Worm (Caenorhabditis elegans) whole organism, L3 larva: ENCODE data around the gene twk-40.
A peak's percentile ranks its signal among the peaks of the same experiment; 100 is the strongest.

Experiments used
- R02D3.7 ChIP-seq: fragments of 150-350 bp; optimal IDR thresholded peaks from 2 replicates; lab custom pipeline; 2014; ENCODE audit warnings: missing biosample characterization, missing genetic modification characterization
- ama-1 ChIP-seq: fragments of 150-350 bp; optimal IDR thresholded peaks from 2 replicates; lab custom pipeline; 2018
- ceh-16 ChIP-seq: sonication (generic microtip); optimal IDR thresholded peaks from 2 replicates; lab custom pipeline; 2017; ENCODE audit warnings: missing biosample characterization, missing genetic modification characterization
- ceh-28 ChIP-seq: fragments of 150-350 bp; optimal IDR thresholded peaks from 2 replicates; lab custom pipeline; 2014; ENCODE audit warnings: missing biosample characterization, missing genetic modification reagents, missing genetic modification characterization
- ceh-9 ChIP-seq: sonication (generic microtip); optimal IDR thresholded peaks from 2 replicates; lab custom pipeline; 2018; ENCODE audit warnings: missing biosample characterization, missing genetic modification characterization
- daf-12 ChIP-seq: fragments of 150-350 bp; optimal IDR thresholded peaks from 2 replicates; lab custom pipeline; 2014; ENCODE audit warnings: missing biosample characterization, missing genetic modification reagents, missing genetic modification characterization
- egl-27 ChIP-seq: sonication (generic microtip); optimal IDR thresholded peaks from 4 replicates; lab custom pipeline; 2017; ENCODE audit warnings: missing biosample characterization, missing genetic modification reagents, missing genetic modification characterization
- egl-5 ChIP-seq: fragments of 150-350 bp; optimal IDR thresholded peaks from 2 replicates; lab custom pipeline; 2017; ENCODE audit warnings: missing biosample characterization, missing genetic modification reagents, missing genetic modification characterization, inconsistent platforms
- elt-1 ChIP-seq: fragments of 150-350 bp; optimal IDR thresholded peaks from 2 replicates; lab custom pipeline; 2014; ENCODE audit warnings: missing biosample characterization, missing genetic modification characterization
- elt-2 ChIP-seq: sonication (generic microtip); optimal IDR thresholded peaks from 2 replicates; lab custom pipeline; 2016; ENCODE audit warnings: missing genetic modification reagents, mild to moderate bottlenecking, missing genetic modification characterization, missing compliant biosample characterization
- elt-3 ChIP-seq, 3 experiments: fragments of 150-350 bp in 1 of 3; sonication (generic microtip) in 2 of 3; optimal IDR thresholded peaks; 2 replicates in 2 of 3; 4 replicates in 1 of 3; lab custom pipeline; 2014 to 2017; ENCODE audit warnings: missing biosample characterization in 3 of 3, missing genetic modification characterization in 3 of 3
- eor-1 ChIP-seq, 2 experiments: fragments of 150-350 bp; optimal IDR thresholded peaks; 2 replicates each; lab custom pipeline; 2014 to 2018; ENCODE audit warnings: missing biosample characterization in 2 of 2, missing genetic modification characterization in 2 of 2
- fkh-10 ChIP-seq: sonication (generic microtip); optimal IDR thresholded peaks from 2 replicates; lab custom pipeline; 2017; ENCODE audit warnings: missing biosample characterization, missing genetic modification reagents, missing genetic modification characterization
- fos-1 ChIP-seq: fragments of 150-350 bp; optimal IDR thresholded peaks from 2 replicates; lab custom pipeline; 2014; ENCODE audit warnings: missing biosample characterization, missing genetic modification characterization
- jun-1 ChIP-seq: fragments of 150-350 bp; optimal IDR thresholded peaks from 2 replicates; lab custom pipeline; 2014; ENCODE audit warnings: missing biosample characterization, missing genetic modification reagents, missing genetic modification characterization
- lin-15B ChIP-seq: fragments of 150-350 bp; optimal IDR thresholded peaks from 2 replicates; lab custom pipeline; 2014; ENCODE audit warnings: missing biosample characterization, missing genetic modification characterization
- lsy-12 ChIP-seq: sonication (generic microtip); optimal IDR thresholded peaks from 2 replicates; lab custom pipeline; 2016; ENCODE audit warnings: mild to moderate bottlenecking, missing genetic modification characterization, missing compliant biosample characterization
- mdl-1 ChIP-seq: fragments of 150-350 bp; optimal IDR thresholded peaks from 2 replicates; lab custom pipeline; 2014; ENCODE audit warnings: missing biosample characterization, missing genetic modification characterization
- mml-1 ChIP-seq: fragments of 150-350 bp; sonication (generic microtip); optimal IDR thresholded peaks from 3 replicates; lab custom pipeline; 2014; ENCODE audit warnings: missing biosample characterization, missing genetic modification characterization
- nfya-1 ChIP-seq: sonication (generic microtip); optimal IDR thresholded peaks from 2 replicates; lab custom pipeline; 2017; ENCODE audit warnings: missing genetic modification characterization, mild to moderate bottlenecking, missing compliant biosample characterization, antibody characterized with exemption, moderate library complexity; ENCODE audit not compliant: insufficient read depth
- nhr-11 ChIP-seq: fragments of 150-350 bp; optimal IDR thresholded peaks from 2 replicates; lab custom pipeline; 2014; ENCODE audit warnings: missing biosample characterization, missing genetic modification characterization
- nhr-12 ChIP-seq: fragments of 150-350 bp; optimal IDR thresholded peaks from 2 replicates; lab custom pipeline; 2014; ENCODE audit warnings: missing biosample characterization, missing genetic modification characterization
- nhr-28 ChIP-seq: fragments of 150-350 bp; optimal IDR thresholded peaks from 2 replicates; lab custom pipeline; 2014; ENCODE audit warnings: missing biosample characterization, missing genetic modification characterization
- nhr-43 ChIP-seq: sonication (generic microtip); optimal IDR thresholded peaks from 2 replicates; lab custom pipeline; 2016; ENCODE audit warnings: mild to moderate bottlenecking, missing genetic modification characterization, missing compliant biosample characterization; ENCODE audit not compliant: poor library complexity, severe bottlenecking
- nhr-67 ChIP-seq: fragments of 150-350 bp; optimal IDR thresholded peaks from 2 replicates; lab custom pipeline; 2014; ENCODE audit warnings: missing biosample characterization, missing genetic modification characterization
- nhr-76 ChIP-seq: fragments of 150-350 bp; sonication (generic microtip); optimal IDR thresholded peaks from 5 replicates; lab custom pipeline; 2014; ENCODE audit warnings: missing biosample characterization, missing genetic modification characterization
- nhr-77 ChIP-seq: fragments of 150-350 bp; optimal IDR thresholded peaks from 2 replicates; lab custom pipeline; 2014; ENCODE audit warnings: missing biosample characterization, missing genetic modification characterization
- pha-4 ChIP-seq: fragments of 150-350 bp; optimal IDR thresholded peaks from 2 replicates; lab custom pipeline; 2014; ENCODE audit warnings: missing biosample characterization, missing genetic modification reagents, missing genetic modification characterization
- pqm-1 ChIP-seq: fragments of 150-350 bp; optimal IDR thresholded peaks from 2 replicates; lab custom pipeline; 2017; ENCODE audit warnings: missing biosample characterization, missing genetic modification characterization, inconsistent platforms
- sea-2 ChIP-seq: fragments of 150-350 bp; sonication (generic microtip); optimal IDR thresholded peaks from 4 replicates; lab custom pipeline; 2014; ENCODE audit warnings: missing biosample characterization, missing genetic modification reagents, missing genetic modification characterization
- skn-1 ChIP-seq: fragments of 150-350 bp; optimal IDR thresholded peaks from 2 replicates; lab custom pipeline; 2014; ENCODE audit warnings: missing biosample characterization, missing genetic modification characterization
- tbx-2 ChIP-seq: sonication (generic microtip); optimal IDR thresholded peaks from 2 replicates; lab custom pipeline; 2016; ENCODE audit warnings: mild to moderate bottlenecking, missing genetic modification characterization, missing compliant biosample characterization
- unc-39 ChIP-seq: sonication (generic microtip); optimal IDR thresholded peaks from 4 replicates; lab custom pipeline; 2017; ENCODE audit warnings: missing biosample characterization, missing genetic modification characterization
- unc-62 ChIP-seq: fragments of 150-350 bp; sonication (generic microtip); optimal IDR thresholded peaks from 4 replicates; lab custom pipeline; 2014; ENCODE audit warnings: missing biosample characterization, missing genetic modification reagents, missing genetic modification characterization
- zag-1 ChIP-seq: fragments of 150-350 bp; optimal IDR thresholded peaks from 2 replicates; lab custom pipeline; 2014; ENCODE audit warnings: missing biosample characterization, missing genetic modification characterization
- ztf-11 ChIP-seq: fragments of 150-350 bp; optimal IDR thresholded peaks from 2 replicates; lab custom pipeline; 2014; ENCODE audit warnings: missing biosample characterization, missing genetic modification characterization
- ztf-4 ChIP-seq: fragments of 150-350 bp; optimal IDR thresholded peaks from 2 replicates; lab custom pipeline; 2014; ENCODE audit warnings: missing biosample characterization, missing genetic modification characterization

Gene twk-40

ce11 chrIII:13530017-13530416 is 37.7 kb upstream of the twk-40 start (continued):
- TF ChIP-seq nhr-77 (tag; lab: Kevin White, UChicago) (no peak), jun-1 (tag; lab: Kevin White, UChicago) (no peak), mdl-1 (tag; lab: Kevin White, UChicago) (no peak), elt-3 (tag; optimal IDR thresholded peaks at IDR 0.05; lab: Kevin White, UChicago) (no peak), nhr-11 (tag; lab: Kevin White, UChicago) (no peak), elt-1 (no peak), ztf-4 (tag; lab: Kevin White, UChicago) (no peak), ceh-9 (tag; lab: Kevin White, UChicago) (no peak), zag-1 (tag; lab: Kevin White, UChicago) (no peak), egl-5 (no peak), tbx-2 (tag; lab: Kevin White, UChicago) (no peak), unc-39 (tag; lab: Kevin White, UChicago) (no peak), eor-1 (tag; optimal IDR thresholded peaks at IDR 0.05; lab: Kevin White, UChicago) (no peak), egl-27 (tag; lab: Kevin White, UChicago) (no peak)

DNA sequence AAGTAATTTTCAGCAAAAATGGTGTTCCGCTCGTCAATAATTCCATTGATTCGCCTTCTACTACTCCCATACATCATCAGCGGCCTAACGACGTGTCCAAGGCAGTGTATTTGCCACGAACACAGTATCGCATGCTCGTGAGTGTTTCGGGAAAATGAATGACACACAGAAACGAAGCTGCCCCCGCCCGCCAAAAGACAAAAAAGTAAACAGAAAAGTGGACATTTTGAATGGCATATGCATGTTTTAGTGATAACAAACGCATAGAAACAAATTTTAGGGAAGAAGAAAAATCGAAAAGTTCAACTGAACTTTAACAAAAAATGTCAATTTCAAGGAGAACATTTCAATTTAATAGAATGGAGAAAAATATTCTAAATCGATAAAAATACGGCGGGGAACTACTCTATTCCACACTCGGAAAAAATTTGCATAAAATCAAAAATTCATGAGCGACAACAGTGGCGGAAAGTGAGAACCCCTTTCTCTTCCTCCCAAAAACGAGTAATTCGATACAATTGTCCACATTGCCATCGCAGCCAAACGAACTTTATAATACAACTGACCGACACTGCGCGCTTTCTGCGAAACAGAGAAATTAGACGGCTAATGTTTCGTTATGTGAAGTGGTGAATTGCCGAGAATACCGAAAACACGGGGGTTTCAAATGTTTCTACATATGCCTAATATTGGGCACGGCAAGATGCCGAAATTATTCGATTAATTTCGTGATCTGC is 36.4 kb upstream of the twk-40 start:
- TF ChIP-seq pqm-1 (tag; lab: Kevin White, UChicago) (peak; percentile 19), elt-2 (peak; percentile 43), ztf-4 (tag; lab: Kevin White, UChicago) (no peak), pha-4 (peak; percentile 71)

ce11 chrIII:13527424-13528097 is 35.3 kb upstream of the twk-40 start, which contains the start of gene lron-13:
Gene lron-13, plus strand, starts transcription at chrIII:13527438.
- TF ChIP-seq pha-4 (peak; percentile 63), R02D3.7 (no peak), ama-1 (lab: Kevin White, UChicago) (peak; percentile 23), pqm-1 (tag; lab: Kevin White, UChicago) (peak; percentile 31), elt-2 (peak; percentile 38), tbx-2 (tag; lab: Kevin White, UChicago) (no peak), lin-15B (peak; percentile 3)

ce11 chrIII:13526702-13527101 is 34.4 kb upstream of the twk-40 start:
- TF ChIP-seq fkh-10, result peak; percentile 16
- TF ChIP-seq lsy-12, result no peak
- no peak for TF ChIP-seq nfya-1 (tag; lab: Kevin White, UChicago)
- no peak for TF ChIP-seq sea-2 (GFP tag; lab: Kevin White, UChicago)
- TF ChIP-seq egl-27 (tag; lab: Kevin White, UChicago), result no peak
- no peak for TF ChIP-seq lin-15B
- TF ChIP-seq, all 47 proteins: peak for 1

- TF ChIP-seq pqm-1 (tag; lab: Kevin White, UChicago) (peak; percentile 62), ztf-11 (tag; lab: Kevin White, UChicago) (no peak), pha-4 (peak; percentile 13), fos-1 (peak; percentile 25), ceh-28 (tag; lab: Kevin White, UChicago) (peak; percentile 47), nhr-67 (tag; lab: Kevin White, UChicago) (no peak), elt-2 (peak; percentile 60)
Measured at ce11 chrIII:13526191-13526590, 33.9 kb upstream of the twk-40 start.

DNA sequence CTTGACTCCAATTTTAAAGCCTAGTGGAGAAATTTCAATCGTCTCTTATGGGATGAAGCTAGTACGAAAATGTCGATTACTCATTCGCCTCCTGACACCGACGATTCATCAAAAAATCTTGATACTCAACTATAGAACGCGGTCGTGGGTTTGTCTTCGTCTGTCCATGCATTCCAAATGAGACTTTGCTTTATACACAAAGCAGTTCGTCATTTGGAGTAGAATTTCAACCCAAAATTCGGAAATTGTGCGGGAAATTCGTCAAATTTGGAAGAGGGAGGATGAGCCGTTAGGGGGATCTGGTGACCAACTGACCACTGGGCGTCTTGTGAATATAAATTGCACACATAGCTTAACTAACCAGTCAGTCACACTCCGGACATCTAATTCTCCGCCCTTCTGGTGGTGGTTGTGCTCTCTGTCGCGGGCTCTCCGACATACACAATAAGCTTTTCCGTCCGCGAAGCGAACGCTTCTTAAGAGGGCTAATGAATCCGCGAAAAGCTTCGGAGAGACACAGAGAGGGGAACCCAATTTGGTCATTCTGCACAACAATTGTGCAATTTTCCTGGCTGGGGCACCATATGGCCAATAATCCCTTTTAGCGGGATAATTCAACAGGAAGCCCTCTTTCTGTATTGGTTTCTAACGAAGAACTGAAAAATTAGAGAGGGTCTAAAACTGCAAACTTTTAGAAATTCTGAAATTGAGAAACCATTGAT is 33.0 kb upstream of the twk-40 start:
- TF ChIP-seq nhr-77 (tag; lab: Kevin White, UChicago) (no peak), nhr-12 (tag; lab: Kevin White, UChicago) (no peak), nhr-76 (no peak), pqm-1 (tag; lab: Kevin White, UChicago) (no peak), elt-3 (tag; optimal IDR thresholded peaks at IDR 0.05; lab: Kevin White, UChicago) (no peak), nhr-28 (tag; lab: Kevin White, UChicago) (no peak), daf-12 (tag; lab: Kevin White, UChicago) (no peak), unc-62 (no peak), mml-1 (tag; lab: Kevin White, UChicago) (no peak), ama-1 (lab: Kevin White, UChicago) (no peak), skn-1 (tag; lab: Kevin White, UChicago) (no peak), nhr-43 (tag; lab: Kevin White, UChicago) (no peak), ceh-16 (no peak)
